Worm (Caenorhabditis elegans) whole organism, late embryonic: ENCODE measurements around the gene cor-1.
"Not testable (repeated sequence)": the region's sequence is repeated elsewhere in the genome, so short reads cannot be mapped to it uniquely, and the experiment has no call there.

Experiments
- T23F11.4 ChIP-seq: fragments of 200-800 bp; sonication (Bioruptor generic); optimal IDR thresholded peaks from 2 replicates; lab custom pipeline; 2018; ENCODE audit warnings: mild to moderate bottlenecking, missing genetic modification characterization, missing compliant biosample characterization
- unc-55 ChIP-seq: sonication (generic microtip); optimal IDR thresholded peaks from 2 replicates; lab custom pipeline; 2017; ENCODE audit warnings: missing biosample characterization, missing genetic modification reagents, missing genetic modification characterization

- TF ChIP-seq T23F11.4; unc-55 (GFP tag; lab: Kevin White, UChicago): not testable (repeated sequence)
These were observed 17.9 kb downstream of the cor-1 start, which contains the start of gene inpp-4B for ce11 chrIII:10266824-10267223.
